Fruit fly (Drosophila melanogaster) whole organism, wandering third instar larva: ENCODE measurements around the gene Adsl.

Source experiments
- Abd-B ChIP-seq: fragments of >200 bp; optimal IDR thresholded peaks from 2 replicates; lab custom pipeline; 2017; ENCODE audit warnings: missing biosample characterization, missing genetic modification characterization
- CG32264 ChIP-seq: fragments of 200-800 bp; sonication (Bioruptor generic); optimal IDR thresholded peaks from 2 replicates; lab custom pipeline; 2016; ENCODE audit warnings: missing biosample characterization, missing genetic modification characterization
- CG9705 ChIP-seq: fragments of 200-800 bp; sonication (Bioruptor generic); optimal IDR thresholded peaks from 2 replicates; lab custom pipeline; 2018; ENCODE audit warnings: missing biosample characterization, mild to moderate bottlenecking, missing genetic modification characterization
- CrebA ChIP-seq: fragments of 200-800 bp; sonication (Bioruptor generic); optimal IDR thresholded peaks from 2 replicates; lab custom pipeline; 2016; ENCODE audit warnings: missing biosample characterization, mild to moderate bottlenecking, missing genetic modification characterization, borderline replicate concordance
- Dfd ChIP-seq: fragments of >200 bp; optimal IDR thresholded peaks from 2 replicates; lab custom pipeline; 2017; ENCODE audit warnings: missing biosample characterization, missing genetic modification characterization
- Dif ChIP-seq: fragments of 200-275, 200-300 bp; sonication (Bioruptor generic); optimal IDR thresholded peaks from 2 replicates; lab custom pipeline; 2018; ENCODE audit warnings: missing biosample characterization, missing genetic modification characterization; ENCODE audit not compliant: partially characterized antibody
- GATAd ChIP-seq: sonication (Bioruptor generic); optimal IDR thresholded peaks from 2 replicates; lab custom pipeline; 2016; ENCODE audit warnings: missing biosample characterization, missing genetic modification characterization
- Hnf4 ChIP-seq: fragments of 200-800 bp; sonication (Bioruptor generic); optimal IDR thresholded peaks from 2 replicates; lab custom pipeline; 2016; ENCODE audit warnings: missing biosample characterization, mild to moderate bottlenecking, missing genetic modification characterization
- Hr78 ChIP-seq: fragments of >200 bp; optimal IDR thresholded peaks from 2 replicates; lab custom pipeline; 2017; ENCODE audit warnings: missing biosample characterization, missing genetic modification characterization
- Mio ChIP-seq: sonication (Bioruptor generic); optimal IDR thresholded peaks from 2 replicates; lab custom pipeline; 2016; ENCODE audit warnings: missing biosample characterization, missing genetic modification characterization
- Myc ChIP-seq: fragments of >200 bp; optimal IDR thresholded peaks from 2 replicates; lab custom pipeline; 2017
- OdsH ChIP-seq: fragments of 200-800 bp; sonication (Bioruptor generic); optimal IDR thresholded peaks from 2 replicates; lab custom pipeline; 2016; ENCODE audit warnings: missing biosample characterization, mild to moderate bottlenecking, missing genetic modification characterization
- Rel ChIP-seq, 2 experiments: fragments of 200-800 bp; sonication (Bioruptor generic) in 1 of 2; optimal IDR thresholded peaks; 2 replicates in 1 of 2; 3 replicates in 1 of 2; lab custom pipeline; 2016 to 2019; ENCODE audit warnings: mild to moderate bottlenecking in 2 of 2, missing biosample characterization in 2 of 2, missing genetic modification characterization in 2 of 2, moderate library complexity in 1 of 2
- br ChIP-seq: fragments of 200-800 bp; sonication (Bioruptor generic); optimal IDR thresholded peaks from 2 replicates; lab custom pipeline; 2016; ENCODE audit warnings: missing biosample characterization, missing genetic modification characterization
- dl ChIP-seq, 2 experiments: fragments of 175-275, 200-275 bp in 1 of 2; fragments of 200-275 bp in 1 of 2; sonication (Bioruptor generic); optimal IDR thresholded peaks; lab custom pipeline; 2018; ENCODE audit warnings: mild to moderate bottlenecking in 2 of 2, missing biosample characterization in 2 of 2, missing genetic modification characterization in 2 of 2, moderate library complexity in 2 of 2; ENCODE audit not compliant: partially characterized antibody in 2 of 2, insufficient read depth in 1 of 2
- dsf ChIP-seq: sonication (Bioruptor generic); optimal IDR thresholded peaks from 2 replicates; lab custom pipeline; 2016; ENCODE audit warnings: missing biosample characterization, missing genetic modification characterization, borderline replicate concordance
- foxo ChIP-seq, 2 experiments: fragments of 200-800 bp; sonication (Bioruptor generic); optimal IDR thresholded peaks; 2 replicates in 1 of 2; 3 replicates in 1 of 2; lab custom pipeline; 2016 to 2017; ENCODE audit warnings: missing biosample characterization in 2 of 2, missing genetic modification characterization in 2 of 2
- fru ChIP-seq: fragments of 200-800 bp; sonication (Bioruptor generic); optimal IDR thresholded peaks from 3 replicates; lab custom pipeline; 2016; ENCODE audit warnings: missing biosample characterization, mild to moderate bottlenecking, missing genetic modification characterization
- h ChIP-seq: fragments of 200-800 bp; sonication (Bioruptor generic); optimal IDR thresholded peaks from 3 replicates; lab custom pipeline; 2016; ENCODE audit warnings: missing biosample characterization, mild to moderate bottlenecking, missing genetic modification characterization
- jim ChIP-seq: fragments of 175-275, 200-325 bp; sonication (Bioruptor generic); optimal IDR thresholded peaks from 2 replicates; lab custom pipeline; 2016; ENCODE audit warnings: missing biosample characterization, mild to moderate bottlenecking, missing genetic modification characterization
- lola ChIP-seq: fragments of >200 bp; optimal IDR thresholded peaks from 2 replicates; lab custom pipeline; 2017; ENCODE audit warnings: missing biosample characterization, missing genetic modification characterization
- pan ChIP-seq: fragments of >200 bp; optimal IDR thresholded peaks from 2 replicates; lab custom pipeline; 2017
- psq ChIP-seq: fragments of 200-800 bp; sonication (Bioruptor generic); optimal IDR thresholded peaks from 3 replicates; lab custom pipeline; 2017; ENCODE audit warnings: missing biosample characterization, mild to moderate bottlenecking, missing genetic modification characterization, moderate library complexity
- rgr ChIP-seq: fragments of 200-800 bp; sonication (Bioruptor generic); optimal IDR thresholded peaks from 3 replicates; lab custom pipeline; 2016; ENCODE audit warnings: missing biosample characterization, mild to moderate bottlenecking, missing genetic modification characterization
- sage ChIP-seq: fragments of 200-800 bp; sonication (Bioruptor generic); optimal IDR thresholded peaks from 2 replicates; lab custom pipeline; 2016; ENCODE audit warnings: missing biosample characterization, mild to moderate bottlenecking, missing genetic modification characterization
- sv ChIP-seq: fragments of 200-800 bp; sonication (Bioruptor generic); optimal IDR thresholded peaks from 3 replicates; lab custom pipeline; 2016; ENCODE audit warnings: missing biosample characterization, missing genetic modification characterization
- usp ChIP-seq: fragments of >200 bp; optimal IDR thresholded peaks from 2 replicates; lab custom pipeline; 2017; ENCODE audit warnings: missing biosample characterization, missing genetic modification characterization
- woc ChIP-seq: sonication (Bioruptor generic); optimal IDR thresholded peaks from 2 replicates; lab custom pipeline; 2016; ENCODE audit warnings: missing biosample characterization, mild to moderate bottlenecking, missing genetic modification characterization

Gene Adsl

dm6 chr3R:17029796-17030195 is 8.9 kb upstream of the Adsl start:
- TF ChIP-seq CG32264 (GFP tag; lab: Kevin White, UChicago) (no peak), sv (no peak), pan (lab: Kevin White, UChicago) (no peak), woc (GFP tag; lab: Kevin White, UChicago) (no peak), lola (GFP tag; lab: Kevin White, UChicago) (no peak), h (GFP tag; lab: Kevin White, UChicago) (no peak), CrebA (GFP tag; lab: Kevin White, UChicago) (no peak)

- TF ChIP-seq br (GFP tag; lab: Kevin White, UChicago) (no peak), usp (GFP tag; lab: Kevin White, UChicago) (no peak), sage (GFP tag; lab: Kevin White, UChicago) (no peak), CrebA (GFP tag; lab: Kevin White, UChicago) (no peak)
- TF ChIP-seq, all 38 proteins: peak for 0
These were observed 7.5 kb upstream of the Adsl start, which contains the start of gene CG5225 for dm6 chr3R:17028393-17028792. CG5225 (plus strand) TSS chr3R:17028693.

- no peak for TF ChIP-seq CG32264 (GFP tag; lab: Kevin White, UChicago)
- TF ChIP-seq sv: no peak
- TF ChIP-seq Rel (GFP tag; optimal IDR thresholded peaks at IDR 0.05; lab: Kevin White, UChicago): no peak
- TF ChIP-seq Rel (tag; optimal IDR thresholded peaks at IDR 0.05; lab: Kevin White, UChicago): peak; percentile 39
These were observed 1.9 kb downstream of the Adsl start for dm6 chr3R:17018902-17019527.

dm6 chr3R:17016193-17016592 is 4.7 kb downstream of the Adsl start:
- TF ChIP-seq foxo (GFP tag; optimal IDR thresholded peaks at IDR 0.05; lab: Kevin White, UChicago): no peak
- no peak for TF ChIP-seq jim (GFP tag; lab: Kevin White, UChicago)
- no peak for TF ChIP-seq rgr (GFP tag; lab: Kevin White, UChicago)
- no peak for TF ChIP-seq woc (GFP tag; lab: Kevin White, UChicago)
- no peak for TF ChIP-seq Dfd (GFP tag; lab: Kevin White, UChicago)
- no peak for TF ChIP-seq CG32264 (GFP tag; lab: Kevin White, UChicago)
- TF ChIP-seq dl (GFP tag; optimal IDR thresholded peaks at IDR 0.05; lab: Kevin White, UChicago; ENCODE audit: insufficient read depth in 1 of 2, partially characterized antibody in 2 of 2): no peak
- no peak for TF ChIP-seq Myc
- TF ChIP-seq Abd-B (GFP tag; lab: Kevin White, UChicago): no peak
- no peak for TF ChIP-seq Hnf4 (GFP tag; lab: Kevin White, UChicago)
- TF ChIP-seq Dif (GFP tag; lab: Kevin White, UChicago): no peak
- TF ChIP-seq, all 38 proteins: peak for 0

dm6 chr3R:17014276-17014675 is 6.6 kb downstream of the Adsl start, which contains the start of gene Pxd:
Pxd (plus strand) TSS chr3R:17014576.
- TF ChIP-seq Abd-B (GFP tag; lab: Kevin White, UChicago) (no peak), dl (GFP tag; optimal IDR thresholded peaks at IDR 0.05; lab: Kevin White, UChicago; ENCODE audit: insufficient read depth in 1 of 2, partially characterized antibody in 2 of 2) (no peak), Hr78 (GFP tag; lab: Kevin White, UChicago) (no peak), CG9705 (GFP tag; lab: Kevin White, UChicago) (no peak), fru (GFP tag; lab: Kevin White, UChicago) (no peak), sv (no peak), br (GFP tag; lab: Kevin White, UChicago) (no peak)

dm6 chr3R:17008675-17009022 is 12.3 kb downstream of the Adsl start:
- TF ChIP-seq Myc (no peak), Hr78 (GFP tag; lab: Kevin White, UChicago) (no peak), psq (no peak), Abd-B (GFP tag; lab: Kevin White, UChicago) (no peak), Rel (GFP tag; optimal IDR thresholded peaks at IDR 0.05; lab: Kevin White, UChicago) (no peak), Rel (tag; optimal IDR thresholded peaks at IDR 0.05; lab: Kevin White, UChicago) (no peak), Mio (GFP tag; lab: Kevin White, UChicago) (no peak), dl (GFP tag; optimal IDR thresholded peaks at IDR 0.05; lab: Kevin White, UChicago; ENCODE audit: insufficient read depth in 1 of 2, partially characterized antibody in 2 of 2) (no peak), Dif (GFP tag; lab: Kevin White, UChicago) (no peak), OdsH (no peak), sv (no peak), sage (GFP tag; lab: Kevin White, UChicago) (no peak), h (GFP tag; lab: Kevin White, UChicago) (no peak), dsf (GFP tag; lab: Kevin White, UChicago) (no peak), woc (GFP tag; lab: Kevin White, UChicago) (no peak), br (GFP tag; lab: Kevin White, UChicago) (no peak), CrebA (GFP tag; lab: Kevin White, UChicago) (no peak), GATAd (GFP tag; lab: Kevin White, UChicago) (no peak), CG32264 (GFP tag; lab: Kevin White, UChicago) (no peak)
